Worm (Caenorhabditis elegans) whole organism, mixed stage, embryonic: ENCODE data around the gene nprl-3.

Experiments used
- blmp-1 ChIP-seq: fragments of 150-350 bp; optimal IDR thresholded peaks from 2 replicates; lab custom pipeline; 2014; ENCODE audit warnings: missing biosample characterization, missing genetic modification characterization
- ceh-43 ChIP-seq: fragments of 200-800 bp; sonication (Bioruptor generic); optimal IDR thresholded peaks from 2 replicates; lab custom pipeline; 2018; ENCODE audit warnings: mild to moderate bottlenecking, missing genetic modification characterization, moderate library complexity, missing compliant biosample characterization
- cnd-1 ChIP-seq: fragments of 200-800 bp; sonication (Bioruptor generic); optimal IDR thresholded peaks from 2 replicates; lab custom pipeline; 2018; ENCODE audit warnings: mild to moderate bottlenecking, missing genetic modification characterization, missing compliant biosample characterization
- elt-1 ChIP-seq: sonication (generic microtip); optimal IDR thresholded peaks from 2 replicates; lab custom pipeline; 2017; ENCODE audit warnings: missing genetic modification characterization, mild to moderate bottlenecking, missing compliant biosample characterization, antibody characterized with exemption, moderate library complexity, borderline replicate concordance; ENCODE audit not compliant: insufficient read depth
- lin-13 ChIP-seq: fragments of 150-350 bp; optimal IDR thresholded peaks from 2 replicates; lab custom pipeline; 2014; ENCODE audit warnings: missing biosample characterization, missing genetic modification characterization
- lsy-2 ChIP-seq: fragments of 150-350 bp; optimal IDR thresholded peaks from 2 replicates; lab custom pipeline; 2014; ENCODE audit warnings: missing biosample characterization, missing genetic modification characterization
- mep-1 ChIP-seq: fragments of 150-350 bp; optimal IDR thresholded peaks from 2 replicates; lab custom pipeline; 2017; ENCODE audit warnings: missing biosample characterization, missing genetic modification reagents, missing genetic modification characterization, inconsistent platforms
- nhr-237 ChIP-seq: fragments of 150-350 bp; optimal IDR thresholded peaks from 2 replicates; lab custom pipeline; 2014; ENCODE audit warnings: missing biosample characterization, missing genetic modification characterization
- nhr-28 ChIP-seq: fragments of 150-350 bp; optimal IDR thresholded peaks from 2 replicates; lab custom pipeline; 2014; ENCODE audit warnings: missing biosample characterization, missing genetic modification characterization
- nhr-76 ChIP-seq: sonication (generic microtip); optimal IDR thresholded peaks from 2 replicates; lab custom pipeline; 2017; ENCODE audit warnings: missing biosample characterization, missing genetic modification characterization
- pha-4 ChIP-seq: fragments of 150-350 bp; optimal IDR thresholded peaks from 2 replicates; lab custom pipeline; 2018; ENCODE audit warnings: missing biosample characterization, missing genetic modification reagents, missing genetic modification characterization
- snpc-4 ChIP-seq: fragments of 150-350 bp; optimal IDR thresholded peaks from 2 replicates; lab custom pipeline; 2014; ENCODE audit warnings: missing biosample characterization, missing genetic modification characterization
- sptf-1 ChIP-seq: sonication (generic microtip); optimal IDR thresholded peaks from 2 replicates; lab custom pipeline; 2017; ENCODE audit warnings: mild to moderate bottlenecking, missing genetic modification characterization, moderate library complexity, missing compliant biosample characterization
- ztf-11 ChIP-seq: fragments of 150-350 bp; optimal IDR thresholded peaks from 2 replicates; lab custom pipeline; 2014; ENCODE audit warnings: missing biosample characterization, missing genetic modification characterization

DNA sequence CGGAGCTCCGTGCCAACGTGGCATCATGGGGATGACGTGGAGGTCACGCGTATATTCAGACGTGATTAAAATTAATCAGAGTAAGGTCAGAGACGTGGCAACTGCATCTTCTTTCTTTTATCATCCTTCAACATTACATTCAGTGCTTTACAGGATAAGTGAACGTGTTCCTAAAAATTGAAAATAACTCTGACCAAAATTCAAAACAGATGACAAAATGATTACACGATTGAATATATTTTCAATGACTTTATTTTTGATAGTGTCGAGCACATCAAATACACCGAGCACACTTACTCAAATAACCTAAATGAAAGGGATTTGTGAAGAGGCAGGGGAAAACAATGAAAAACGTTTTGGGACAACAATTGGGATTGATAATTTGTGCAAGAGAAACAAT is 10.9 kb upstream of the nprl-3 start, which contains the start of gene K07H8.9:
- TF ChIP-seq lin-13 (tag; lab: Kevin White, UChicago) (no peak), nhr-237 (no peak), pha-4 (no peak), nhr-76 (tag; lab: Kevin White, UChicago) (no peak), blmp-1 (no peak), sptf-1 (no peak), elt-1 (tag; lab: Kevin White, UChicago) (no peak), snpc-4 (no peak), nhr-28 (no peak), ztf-11 (no peak), cnd-1 (tag; lab: Kevin White, UChicago) (no peak), mep-1 (no peak), lsy-2 (tag; lab: Kevin White, UChicago) (no peak), ceh-43 (GFP tag; lab: Kevin White, UChicago) (no peak)
